Worm (Caenorhabditis elegans): Measurements from ENCODE around the gene sre-24.

DNA sequence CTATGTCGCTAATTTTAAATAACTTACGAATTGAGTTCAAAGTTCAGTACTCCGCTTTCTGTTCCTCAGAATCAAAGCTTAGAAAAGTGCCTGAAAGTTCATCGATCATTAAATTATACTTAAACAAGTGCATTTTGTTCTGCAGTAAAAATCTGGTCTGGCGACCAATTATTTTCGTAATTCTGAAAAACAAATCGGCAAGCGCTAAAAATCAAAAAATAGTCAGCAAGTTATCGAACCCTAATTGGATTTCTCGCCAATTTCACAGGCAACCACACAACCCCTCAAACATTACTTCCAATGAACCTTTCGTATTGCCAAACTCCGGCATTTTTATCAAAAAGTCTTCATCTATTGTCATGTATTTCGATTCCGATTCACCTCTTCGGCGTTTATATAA, 21.5 kb upstream of the sre-24 start, which contains the start of gene srh-272:
- no peak for TF ChIP-seq ceh-16 (tag; optimal IDR thresholded peaks at IDR 0.05)
- TF ChIP-seq nhr-28 (tag; optimal IDR thresholded peaks at IDR 0.05) = no peak
- TF ChIP-seq ceh-28 (tag; optimal IDR thresholded peaks at IDR 0.05) = no peak
- no peak for TF ChIP-seq ama-1 (optimal IDR thresholded peaks at IDR 0.05)
- TF ChIP-seq ztf-4 (tag; optimal IDR thresholded peaks at IDR 0.05) = no peak
- no peak for TF ChIP-seq aly-2 (tag; optimal IDR thresholded peaks at IDR 0.05)
